Worm (Caenorhabditis elegans) whole organism, L3 larva: ENCODE results near the gene lgg-1.

Experiments
- lin-39 ChIP-seq: fragments of 150-350 bp; optimal IDR thresholded peaks from 2 replicates; lab custom pipeline; 2018; ENCODE audit warnings: missing biosample characterization, missing genetic modification reagents, missing genetic modification characterization
- skn-1 ChIP-seq: fragments of 150-350 bp; optimal IDR thresholded peaks from 2 replicates; lab custom pipeline; 2014; ENCODE audit warnings: missing biosample characterization, missing genetic modification characterization

DNA sequence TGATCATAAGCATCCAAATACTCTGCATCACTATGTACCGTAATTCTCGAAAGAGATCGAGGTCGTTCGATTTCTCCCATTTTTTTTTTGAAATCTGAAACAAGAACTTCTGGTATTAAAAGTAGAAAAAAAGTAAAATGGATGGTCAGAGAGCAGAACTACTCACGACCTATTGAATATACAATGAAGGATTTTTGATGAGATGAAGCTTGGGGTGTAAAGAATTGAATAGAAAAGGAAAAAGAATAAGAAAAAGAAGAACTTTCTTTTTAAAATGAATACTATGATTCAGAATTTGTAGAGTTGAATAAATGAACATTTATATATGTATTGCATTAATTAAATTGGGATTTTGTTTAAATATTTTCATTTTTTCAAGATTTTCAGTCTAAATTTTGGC lies 13.6 kb downstream of the lgg-1 start, which contains the start of gene ttc-39B:
- TF ChIP-seq lin-39 (no peak), skn-1 (tag; lab: Kevin White, UChicago) (no peak)
